Worm (Caenorhabditis elegans): ENCODE results near the gene sto-4.

sto-4 gene

DNA sequence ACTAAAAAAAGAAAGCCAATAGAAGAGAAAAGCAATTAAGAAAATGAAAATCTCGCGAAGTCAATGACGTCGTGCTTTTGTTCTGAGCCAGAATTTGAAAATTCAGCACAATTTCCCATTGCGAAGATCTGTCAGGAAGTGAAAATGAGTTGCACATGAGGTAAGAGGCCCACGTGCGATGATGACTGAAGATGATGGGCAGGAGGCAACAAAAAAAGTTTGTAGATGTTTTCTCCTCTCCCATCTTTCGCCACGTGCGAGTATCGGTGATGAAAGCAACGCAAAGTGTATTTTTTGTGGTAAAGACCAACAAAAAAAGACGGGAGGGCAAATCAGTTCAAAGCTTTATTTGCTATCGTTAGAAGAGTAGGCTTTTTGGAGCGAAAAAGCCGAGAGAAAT, 18.1 kb downstream of the sto-4 start:
- TF ChIP-seq tab-1 (GFP tag; IDR thresholded peaks at IDR 0.05) (no peak), cog-1 (tag; optimal IDR thresholded peaks at IDR 0.05) (no peak), ref-1 (GFP tag; conservative IDR thresholded peaks at IDR 0.05) (no peak), klf-2 (GFP tag; conservative IDR thresholded peaks at IDR 0.05) (no peak), flt-1 (GFP tag; IDR thresholded peaks at IDR 0.05) (no peak), ztf-29 (GFP tag; IDR thresholded peaks at IDR 0.05) (no peak)

DNA sequence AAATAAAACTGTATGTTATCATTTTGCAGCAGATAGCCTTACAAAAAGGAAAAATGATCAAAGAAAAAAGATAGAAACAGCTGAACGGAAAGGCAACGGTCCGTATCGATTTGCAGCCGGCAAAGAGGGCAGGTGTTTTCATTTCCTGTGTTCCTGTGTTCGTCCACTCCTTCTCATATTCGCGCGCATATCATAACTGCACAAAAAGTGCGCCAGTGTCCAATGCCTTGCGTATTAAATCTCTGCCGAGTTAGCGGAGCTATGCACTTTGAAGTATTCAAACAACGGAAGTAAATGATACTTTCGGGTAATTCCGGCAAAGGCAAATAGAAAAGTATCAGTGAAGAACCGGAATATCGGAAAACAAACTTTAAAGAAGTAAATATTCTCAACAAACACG, 18.6 kb downstream of the sto-4 start:
- no peak for TF ChIP-seq ztf-23 (GFP tag; IDR thresholded peaks at IDR 0.05)
- peak; percentile 32 for TF ChIP-seq cog-1 (tag; optimal IDR thresholded peaks at IDR 0.05)
- 0 out of 2 replicates have a peak, but pooled peaks have one; percentile 52 for TF ChIP-seq flt-1 (GFP tag; IDR thresholded peaks at IDR 0.05)

- TF ChIP-seq ref-1 (GFP tag; conservative IDR thresholded peaks at IDR 0.05): no peak
- no peak for TF ChIP-seq med-1 (GFP tag; optimal IDR thresholded peaks at IDR 0.05; ENCODE audit: insufficient read depth)
- no peak for TF ChIP-seq tab-1 (GFP tag; IDR thresholded peaks at IDR 0.05)
- TF ChIP-seq ztf-23 (GFP tag; IDR thresholded peaks at IDR 0.05): no peak
- no peak for TF ChIP-seq klf-2 (GFP tag; conservative IDR thresholded peaks at IDR 0.05)
- TF ChIP-seq ztf-29 (GFP tag; IDR thresholded peaks at IDR 0.05): no peak
- no peak for TF ChIP-seq cog-1 (tag; optimal IDR thresholded peaks at IDR 0.05)
- no peak for TF ChIP-seq T22C8.4 (GFP tag; IDR thresholded peaks at IDR 0.05)
- no peak for TF ChIP-seq flt-1 (GFP tag; IDR thresholded peaks at IDR 0.05)
Measured at ce11 chrX:11664184-11664583, 20.3 kb downstream of the sto-4 start.

DNA sequence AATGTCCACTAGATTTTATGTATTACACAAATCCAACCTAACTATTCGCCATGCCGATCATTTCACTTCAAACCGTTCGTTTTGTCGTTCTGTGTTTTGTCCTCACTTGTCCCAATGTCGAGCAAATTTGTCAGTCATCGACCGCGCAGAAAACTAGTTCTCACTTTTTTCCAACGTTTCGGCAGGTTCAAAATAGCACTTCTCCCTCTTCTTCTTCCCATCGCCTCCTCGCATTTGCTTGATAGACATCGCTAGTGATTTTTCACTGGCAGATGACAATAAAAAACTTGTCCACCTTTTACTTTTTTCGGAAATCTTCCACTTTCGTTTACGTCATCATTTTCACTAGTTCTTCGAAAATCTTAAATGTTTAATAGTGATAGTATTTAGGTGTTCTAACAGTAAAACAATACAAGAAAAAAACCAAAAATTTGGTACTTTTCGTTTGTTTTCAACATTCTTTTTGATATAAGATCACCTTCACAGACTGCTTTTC, 21.6 kb downstream of the sto-4 start:
- no peak for TF ChIP-seq ref-1 (GFP tag; conservative IDR thresholded peaks at IDR 0.05)
- TF ChIP-seq klf-2 (GFP tag; conservative IDR thresholded peaks at IDR 0.05): no peak
- no peak for TF ChIP-seq flt-1 (GFP tag; IDR thresholded peaks at IDR 0.05)
- no peak for TF ChIP-seq med-1 (GFP tag; optimal IDR thresholded peaks at IDR 0.05; ENCODE audit: insufficient read depth)
- no peak for TF ChIP-seq ztf-29 (GFP tag; IDR thresholded peaks at IDR 0.05)
- TF ChIP-seq ztf-23 (GFP tag; IDR thresholded peaks at IDR 0.05): no peak
- TF ChIP-seq cog-1 (tag; optimal IDR thresholded peaks at IDR 0.05): no peak
- no peak for TF ChIP-seq T22C8.4 (GFP tag; IDR thresholded peaks at IDR 0.05)

- TF ChIP-seq cog-1 (tag; optimal IDR thresholded peaks at IDR 0.05): peak; percentile 46
- no peak for TF ChIP-seq tab-1 (GFP tag; IDR thresholded peaks at IDR 0.05)
Measured at ce11 chrX:11666545-11667177, 22.7 kb downstream of the sto-4 start, which contains the start of gene noca-2. noca-2 (plus strand) TSS chrX:11667127.

- no peak for TF ChIP-seq cog-1 (tag; optimal IDR thresholded peaks at IDR 0.05)
- TF ChIP-seq ztf-23 (GFP tag; IDR thresholded peaks at IDR 0.05): no peak
- no peak for TF ChIP-seq ztf-29 (GFP tag; IDR thresholded peaks at IDR 0.05)
- TF ChIP-seq med-1 (GFP tag; optimal IDR thresholded peaks at IDR 0.05; ENCODE audit: insufficient read depth): no peak
- no peak for TF ChIP-seq flt-1 (GFP tag; IDR thresholded peaks at IDR 0.05)
- TF ChIP-seq T22C8.4 (GFP tag; IDR thresholded peaks at IDR 0.05): no peak
- no peak for TF ChIP-seq ref-1 (GFP tag; conservative IDR thresholded peaks at IDR 0.05)
- no peak for TF ChIP-seq klf-2 (GFP tag; conservative IDR thresholded peaks at IDR 0.05)
- no peak for TF ChIP-seq tab-1 (GFP tag; IDR thresholded peaks at IDR 0.05)
Measured at ce11 chrX:11673063-11673759, 29.3 kb downstream of the sto-4 start.

ce11 chrX:11675573-11675972, 31.6 kb downstream of the sto-4 start:
- TF ChIP-seq T22C8.4 (GFP tag; IDR thresholded peaks at IDR 0.05) (no peak), ztf-23 (GFP tag; IDR thresholded peaks at IDR 0.05) (no peak), ref-1 (GFP tag; conservative IDR thresholded peaks at IDR 0.05) (no peak), cog-1 (tag; optimal IDR thresholded peaks at IDR 0.05) (peak; percentile 21), ztf-29 (GFP tag; IDR thresholded peaks at IDR 0.05) (no peak), klf-2 (GFP tag; conservative IDR thresholded peaks at IDR 0.05) (no peak), flt-1 (GFP tag; IDR thresholded peaks at IDR 0.05) (no peak), med-1 (GFP tag; optimal IDR thresholded peaks at IDR 0.05; ENCODE audit: insufficient read depth) (no peak)

ce11 chrX:11679211-11679977, 35.5 kb downstream of the sto-4 start:
- TF ChIP-seq ztf-23 (GFP tag; IDR thresholded peaks at IDR 0.05) (no peak), ref-1 (GFP tag; conservative IDR thresholded peaks at IDR 0.05) (no peak), med-1 (GFP tag; optimal IDR thresholded peaks at IDR 0.05; ENCODE audit: insufficient read depth) (no peak), T22C8.4 (GFP tag; IDR thresholded peaks at IDR 0.05) (no peak), cog-1 (tag; optimal IDR thresholded peaks at IDR 0.05) (no peak), klf-2 (GFP tag; conservative IDR thresholded peaks at IDR 0.05) (no peak), flt-1 (GFP tag; IDR thresholded peaks at IDR 0.05) (no peak), tab-1 (GFP tag; IDR thresholded peaks at IDR 0.05) (no peak), ztf-29 (GFP tag; IDR thresholded peaks at IDR 0.05) (no peak)

DNA sequence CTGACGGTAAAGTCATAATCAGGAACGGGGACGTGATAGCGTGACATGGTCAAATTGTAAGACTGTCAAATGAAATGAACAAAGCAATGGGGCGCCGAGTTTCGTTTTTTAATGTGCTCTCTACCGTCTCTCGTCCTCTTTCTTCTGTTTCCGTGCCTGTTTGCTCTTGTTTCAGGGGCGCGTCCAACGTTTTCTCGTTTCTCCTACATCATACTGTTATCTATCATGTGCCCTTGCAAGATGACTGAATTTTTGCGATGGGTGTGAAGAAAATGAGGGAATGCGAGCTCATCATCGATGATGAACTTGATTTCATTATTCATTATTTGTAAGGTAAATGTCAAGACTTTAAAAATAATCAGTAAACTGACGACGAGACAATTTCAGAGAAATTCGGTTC, 36.9 kb downstream of the sto-4 start, which contains the start of gene T04F8.7:
Gene T04F8.7 (minus strand): TSS at position 130 of the 400 bp plus-strand sequence.
- TF ChIP-seq flt-1 (GFP tag; IDR thresholded peaks at IDR 0.05) (no peak), cog-1 (tag; optimal IDR thresholded peaks at IDR 0.05) (no peak), tab-1 (GFP tag; IDR thresholded peaks at IDR 0.05) (no peak), T22C8.4 (GFP tag; IDR thresholded peaks at IDR 0.05) (no peak)
